Worm (Caenorhabditis elegans) whole organism, early embryonic: ENCODE results near the gene F53G2.12.

Source experiments
- B0310.2 ChIP-seq: sonication (generic microtip); optimal IDR thresholded peaks from 2 replicates; lab custom pipeline; 2016; ENCODE audit warnings: mild to moderate bottlenecking, missing genetic modification characterization, missing compliant biosample characterization
- aly-1 ChIP-seq: sonication (generic microtip); optimal IDR thresholded peaks from 2 replicates; lab custom pipeline; 2016; ENCODE audit warnings: missing genetic modification characterization, missing compliant biosample characterization
- ama-1 ChIP-seq: fragments of 150-350 bp; optimal IDR thresholded peaks from 2 replicates; lab custom pipeline; 2014
- ceh-13 ChIP-seq: fragments of 200-800 bp; sonication (Bioruptor generic); optimal IDR thresholded peaks from 2 replicates; lab custom pipeline; 2018; ENCODE audit warnings: mild to moderate bottlenecking, missing genetic modification characterization, missing compliant biosample characterization
- ceh-36 ChIP-seq: sonication (generic microtip); optimal IDR thresholded peaks from 2 replicates; lab custom pipeline; 2016; ENCODE audit warnings: missing genetic modification characterization, inconsistent platforms, missing compliant biosample characterization
- ets-7 ChIP-seq: sonication (generic microtip); optimal IDR thresholded peaks from 2 replicates; lab custom pipeline; 2016; ENCODE audit warnings: missing genotype, missing genetic modification characterization, missing compliant biosample characterization
- flt-1 ChIP-seq: fragments of 200-800 bp; sonication (Bioruptor generic); IDR thresholded peaks from 2 replicates; pipeline ENCODE4 v1.3.6; 2022; ENCODE audit warnings: missing genetic modification characterization, missing compliant biosample characterization
- hmbx-1 ChIP-seq: sonication (generic microtip); optimal IDR thresholded peaks from 2 replicates; lab custom pipeline; 2016; ENCODE audit warnings: mild to moderate bottlenecking, missing genetic modification characterization, missing compliant biosample characterization
- hmg-4 ChIP-seq: fragments of 200-800 bp; sonication (Bioruptor generic); optimal IDR thresholded peaks from 2 replicates; lab custom pipeline; 2018; ENCODE audit warnings: mild to moderate bottlenecking, missing genetic modification characterization, missing compliant biosample characterization
- hnd-1 ChIP-seq: sonication (generic microtip); optimal IDR thresholded peaks from 2 replicates; lab custom pipeline; 2016; ENCODE audit warnings: missing genetic modification characterization, missing compliant biosample characterization
- pes-1 ChIP-seq: fragments of 200-800 bp; sonication (Bioruptor generic); IDR thresholded peaks from 2 replicates; pipeline ENCODE4 v1.3.6; 2022; ENCODE audit warnings: missing genetic modification reagents, missing genetic modification characterization, missing compliant biosample characterization
- scrt-1 ChIP-seq: fragments of 200-800 bp; sonication (Bioruptor generic); IDR thresholded peaks from 2 replicates; pipeline ENCODE4 v1.3.6; 2022; ENCODE audit warnings: missing genetic modification characterization, missing compliant biosample characterization
- sea-1 ChIP-seq: fragments of 200-800 bp; sonication (Bioruptor generic); conservative IDR thresholded peaks from 2 replicates; pipeline ENCODE4 v1.3.6; 2022; ENCODE audit warnings: missing genetic modification characterization, missing compliant biosample characterization
- tbx-11 ChIP-seq: fragments of 200-800 bp; sonication (Bioruptor generic); IDR thresholded peaks from 2 replicates; pipeline ENCODE4 v1.3.6; 2022; ENCODE audit warnings: missing genetic modification characterization, missing compliant biosample characterization
- tbx-37 ChIP-seq: fragments of 200-800 bp; sonication (Bioruptor generic); conservative IDR thresholded peaks from 2 replicates; pipeline ENCODE4 v1.3.6; 2022; ENCODE audit warnings: missing genetic modification reagents, missing genetic modification characterization, missing compliant biosample characterization
- tra-4 ChIP-seq: sonication (generic microtip); optimal IDR thresholded peaks from 2 replicates; lab custom pipeline; 2017; ENCODE audit warnings: missing genetic modification characterization, missing compliant biosample characterization

Gene F53G2.12

ce11 chrII:2435566-2435965, 43.3 kb downstream of the F53G2.12 start:
- no peak for TF ChIP-seq tbx-11 (GFP tag; lab: Robert Waterston, UW)
- TF ChIP-seq tbx-37 (GFP tag; lab: Robert Waterston, UW) = no peak
- TF ChIP-seq scrt-1 (GFP tag; lab: Robert Waterston, UW) = no peak
- no peak for TF ChIP-seq hmbx-1 (tag; lab: Kevin White, UChicago)
- no peak for TF ChIP-seq pes-1 (GFP tag; lab: Robert Waterston, UW)
- no peak for TF ChIP-seq aly-1

ce11 chrII:2431972-2432371, 46.9 kb downstream of the F53G2.12 start, which contains the start of gene ceh-86:
ceh-86 (minus strand) TSS chrII:2432072.
- TF ChIP-seq sea-1 (GFP tag; lab: Robert Waterston, UW) = no peak
- no peak for TF ChIP-seq hmg-4 (GFP tag; lab: Kevin White, UChicago)
- TF ChIP-seq flt-1 (GFP tag; lab: Robert Waterston, UW) = no peak
- no peak for TF ChIP-seq hmbx-1 (tag; lab: Kevin White, UChicago)
- no peak for TF ChIP-seq B0310.2 (tag; lab: Kevin White, UChicago)
- no peak for TF ChIP-seq aly-1
- no peak for TF ChIP-seq ceh-13 (GFP tag; lab: Kevin White, UChicago)
- no peak for TF ChIP-seq tbx-11 (GFP tag; lab: Robert Waterston, UW)
- TF ChIP-seq ceh-36 (tag; lab: Kevin White, UChicago) = no peak
- no peak for TF ChIP-seq pes-1 (GFP tag; lab: Robert Waterston, UW)
- no peak for TF ChIP-seq ets-7 (tag; lab: Kevin White, UChicago)
- TF ChIP-seq tra-4 (tag; lab: Kevin White, UChicago) = no peak
- TF ChIP-seq hnd-1 (tag; lab: Kevin White, UChicago) = no peak
- TF ChIP-seq ama-1 (lab: Kevin White, UChicago) = no peak
- TF ChIP-seq tbx-37 (GFP tag; lab: Robert Waterston, UW) = no peak
- no peak for TF ChIP-seq scrt-1 (GFP tag; lab: Robert Waterston, UW)
